Worm (Caenorhabditis elegans): ENCODE data around the gene C08F8.3.

DNA sequence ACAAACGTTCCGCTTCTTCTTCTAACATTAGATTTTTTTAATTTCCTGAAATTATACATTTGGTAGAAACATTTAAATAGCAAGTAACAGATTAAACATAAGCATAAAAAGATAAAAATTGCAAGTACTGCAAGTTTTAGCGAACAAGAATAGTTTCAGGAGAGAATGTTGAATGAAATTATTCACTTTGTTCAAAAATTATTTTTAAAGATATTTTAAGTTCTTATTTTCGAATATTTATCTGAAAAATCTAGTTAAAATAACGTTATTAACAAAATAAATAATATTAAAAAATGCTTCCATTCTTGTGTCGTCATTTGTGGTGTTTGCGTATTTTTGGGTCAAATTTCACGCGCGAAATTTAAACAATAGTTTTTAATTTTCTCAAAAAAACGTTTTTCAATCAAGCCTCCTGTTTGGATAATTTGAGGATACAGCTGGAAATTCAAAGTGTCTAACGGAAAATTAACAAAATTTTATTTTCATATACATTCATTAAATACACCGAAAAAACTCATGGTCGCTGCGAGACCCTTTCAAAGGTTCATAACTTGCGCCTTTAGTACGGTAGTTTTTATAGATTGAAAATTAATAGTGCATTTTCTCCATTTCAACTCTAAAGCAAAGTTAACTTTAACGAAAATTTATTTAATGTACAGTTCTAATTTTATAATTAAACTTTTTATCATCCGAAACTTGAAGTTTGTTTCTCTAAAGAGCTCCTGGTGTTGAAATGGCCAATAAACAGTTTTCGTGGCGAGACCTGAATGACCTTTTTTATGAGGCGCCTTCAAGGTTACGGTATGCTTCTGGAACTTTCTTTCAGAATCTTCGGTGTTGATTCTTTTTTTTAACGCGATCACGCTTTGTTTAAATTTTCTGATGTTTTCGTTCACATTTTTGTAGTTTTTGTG is 12.3 kb upstream of the C08F8.3 start, which contains the start of gene skih-2:
- no peak for TF ChIP-seq nhr-237 (tag; optimal IDR thresholded peaks at IDR 0.05)
- TF ChIP-seq egl-27 (tag; optimal IDR thresholded peaks at IDR 0.05) = no peak
- no peak for TF ChIP-seq ama-1 (optimal IDR thresholded peaks at IDR 0.05)

All from whole organism, L2 larva.